Fruit fly (Drosophila melanogaster) whole organism, embryonic: ENCODE results near the gene CG34281.
A peak's percentile ranks its signal among the peaks of the same experiment; 100 is the strongest.

Source experiments
- Bdp1 ChIP-seq: fragments of 200-800 bp; sonication (Bioruptor generic); optimal IDR thresholded peaks from 3 replicates; lab custom pipeline; 2016; ENCODE audit warnings: missing biosample characterization, missing genetic modification characterization
- Bgb ChIP-seq: fragments of 200-800 bp; sonication (Bioruptor generic); IDR thresholded peaks from 2 replicates; pipeline ENCODE4 v1.3.6; 2022; ENCODE audit warnings: missing biosample characterization, missing genetic modification characterization; ENCODE audit not compliant: partially characterized antibody
- BtbVII ChIP-seq: fragments of 200-800 bp; sonication (Bioruptor generic); optimal IDR thresholded peaks from 3 replicates; lab custom pipeline; 2017; ENCODE audit warnings: missing biosample characterization, mild to moderate bottlenecking, missing genetic modification characterization
- CG10274 ChIP-seq: fragments of 200-800 bp; sonication (Bioruptor generic); optimal IDR thresholded peaks from 3 replicates; lab custom pipeline; 2017; ENCODE audit warnings: missing biosample characterization, mild to moderate bottlenecking, missing genetic modification characterization
- CG13287 ChIP-seq: fragments of 200-800 bp; sonication (Bioruptor generic); IDR thresholded peaks from 2 replicates; pipeline ENCODE4 v1.3.6; 2022; ENCODE audit warnings: missing biosample characterization, missing genetic modification characterization; ENCODE audit not compliant: partially characterized antibody
- CG13424 ChIP-seq: fragments of 200-800 bp; sonication (Bioruptor generic); optimal IDR thresholded peaks from 2 replicates; lab custom pipeline; 2019; ENCODE audit warnings: missing biosample characterization, mild to moderate bottlenecking, missing genetic modification characterization, moderate library complexity
- CG14441 ChIP-seq: fragments of 200-800 bp; sonication (Bioruptor generic); IDR thresholded peaks from 2 replicates; pipeline ENCODE4 v1.3.6; 2022; ENCODE audit warnings: missing biosample characterization, missing genetic modification characterization
- CG14667 ChIP-seq: fragments of 200-800 bp; sonication (Bioruptor generic); IDR thresholded peaks from 2 replicates; pipeline ENCODE4 v1.3.6; 2022; ENCODE audit warnings: missing biosample characterization, missing genetic modification characterization
- CG14860 ChIP-seq: fragments of 200-800 bp; sonication (Bioruptor generic); IDR thresholded peaks from 3 replicates; pipeline ENCODE4 v1.3.6; 2022; ENCODE audit warnings: missing biosample characterization, missing genetic modification characterization; ENCODE audit not compliant: partially characterized antibody
- CG16813 ChIP-seq: fragments of 200-800 bp; sonication (Bioruptor generic); IDR thresholded peaks from 3 replicates; pipeline ENCODE4 v1.3.6; 2022; ENCODE audit warnings: missing biosample characterization, missing genetic modification characterization; ENCODE audit not compliant: partially characterized antibody
- CG17359 ChIP-seq: fragments of 200-800 bp; sonication (Bioruptor generic); optimal IDR thresholded peaks from 3 replicates; lab custom pipeline; 2018; ENCODE audit warnings: missing biosample characterization, mild to moderate bottlenecking, missing genetic modification characterization, moderate library complexity
- CG2199 ChIP-seq: fragments of 200-800 bp; sonication (Bioruptor generic); IDR thresholded peaks from 3 replicates; pipeline ENCODE4 v1.3.6; 2022; ENCODE audit warnings: missing biosample characterization, missing genetic modification characterization
- CG3281 ChIP-seq: fragments of 200-800 bp; sonication (Bioruptor generic); optimal IDR thresholded peaks from 3 replicates; lab custom pipeline; 2017; ENCODE audit warnings: missing biosample characterization, mild to moderate bottlenecking, missing genetic modification characterization
- CG34224 ChIP-seq: fragments of 200-800 bp; sonication (Bioruptor generic); IDR thresholded peaks from 3 replicates; pipeline ENCODE4 v1.3.6; 2022; ENCODE audit warnings: missing biosample characterization, missing genetic modification characterization; ENCODE audit not compliant: partially characterized antibody
- CG34376 ChIP-seq: fragments of 200-800 bp; sonication (Bioruptor generic); optimal IDR thresholded peaks from 2 replicates; lab custom pipeline; 2018; ENCODE audit warnings: missing biosample characterization, mild to moderate bottlenecking, missing genetic modification characterization
- CG3995 ChIP-seq: fragments of 200-800 bp; sonication (Bioruptor generic); optimal IDR thresholded peaks from 3 replicates; lab custom pipeline; 2016; ENCODE audit warnings: missing biosample characterization, missing genetic modification characterization
- CG6791 ChIP-seq: fragments of 200-800 bp; sonication (Bioruptor generic); IDR thresholded peaks from 3 replicates; pipeline ENCODE4 v1.3.6; 2022; ENCODE audit warnings: missing biosample characterization, missing genetic modification characterization; ENCODE audit not compliant: partially characterized antibody
- CG6854 ChIP-seq: fragments of 200-800 bp; sonication (Bioruptor generic); optimal IDR thresholded peaks from 3 replicates; lab custom pipeline; 2017; ENCODE audit warnings: missing biosample characterization, mild to moderate bottlenecking, missing genetic modification characterization
- CG7963 ChIP-seq: fragments of 200-800 bp; sonication (Bioruptor generic); IDR thresholded peaks from 3 replicates; pipeline ENCODE4 v1.3.6; 2022; ENCODE audit warnings: missing biosample characterization, missing genetic modification characterization; ENCODE audit not compliant: partially characterized antibody
- Dek ChIP-seq: fragments of 200-800 bp; sonication (Bioruptor generic); optimal IDR thresholded peaks from 3 replicates; lab custom pipeline; 2019; ENCODE audit warnings: missing biosample characterization, mild to moderate bottlenecking, missing genetic modification characterization, moderate library complexity
- Doc3 ChIP-seq: fragments of 200-800 bp; sonication (Bioruptor generic); IDR thresholded peaks from 3 replicates; pipeline ENCODE4 v1.3.6; 2022; ENCODE audit warnings: missing biosample characterization, missing genetic modification characterization; ENCODE audit not compliant: partially characterized antibody
- HHEX ChIP-seq: fragments of 200-800 bp; sonication (Bioruptor generic); optimal IDR thresholded peaks from 3 replicates; lab custom pipeline; 2017; ENCODE audit warnings: missing biosample characterization, mild to moderate bottlenecking, missing genetic modification characterization, missing genetic modification reagents
- HLH4C ChIP-seq: fragments of 200-800 bp; sonication (Bioruptor generic); IDR thresholded peaks from 3 replicates; pipeline ENCODE4 v1.3.6; 2022; ENCODE audit warnings: missing biosample characterization, missing genetic modification characterization; ENCODE audit not compliant: partially characterized antibody
- Med ChIP-seq: fragments of 200-800 bp; sonication (Bioruptor generic); peaks from one replicate; lab custom pipeline; 2016; ENCODE audit warnings: missing biosample characterization, missing genetic modification characterization, mild to moderate bottlenecking, inconsistent platforms, moderate library complexity
- Opbp ChIP-seq: fragments of 200-800 bp; sonication (Bioruptor generic); IDR thresholded peaks from 3 replicates; pipeline ENCODE4 v1.3.6; 2022; ENCODE audit warnings: missing biosample characterization, missing genetic modification characterization; ENCODE audit not compliant: partially characterized antibody
- Rfx ChIP-seq: fragments of 200-800 bp; sonication (Bioruptor generic); IDR thresholded peaks from 2 replicates; pipeline ENCODE4 v1.3.6; 2022; ENCODE audit warnings: missing biosample characterization, missing genetic modification characterization
- Scr ChIP-seq: fragments of 200-800 bp; sonication (Bioruptor generic); IDR thresholded peaks from 2 replicates; pipeline ENCODE4 v1.3.6; 2022; ENCODE audit warnings: missing biosample characterization, missing genetic modification characterization; ENCODE audit not compliant: partially characterized antibody
- Trl ChIP-seq, 3 experiments: fragments of >200 bp in 2 of 3; fragments of 200-800 bp in 1 of 3; sonication (Bioruptor generic) in 1 of 3; optimal IDR thresholded peaks; 2 replicates in 1 of 3; 3 replicates in 2 of 3; lab custom pipeline; 2016 to 2017; ENCODE audit warnings: missing biosample characterization in 1 of 3, missing genetic modification characterization in 1 of 3
- Vsx1 ChIP-seq: fragments of 200-800 bp; sonication (Bioruptor generic); optimal IDR thresholded peaks from 2 replicates; lab custom pipeline; 2017; ENCODE audit warnings: missing biosample characterization, mild to moderate bottlenecking, missing genetic modification characterization, missing genetic modification reagents
- abd-A ChIP-seq: fragments of 200-800 bp; sonication (Bioruptor generic); optimal IDR thresholded peaks from 3 replicates; lab custom pipeline; 2019; ENCODE audit warnings: missing biosample characterization, mild to moderate bottlenecking, missing genetic modification characterization, moderate library complexity
- amos ChIP-seq: fragments of 200-800 bp; sonication (Bioruptor generic); IDR thresholded peaks from 2 replicates; pipeline ENCODE4 v1.3.6; 2022; ENCODE audit warnings: missing biosample characterization, missing genetic modification characterization; ENCODE audit not compliant: partially characterized antibody
- ato ChIP-seq: fragments of 200-800 bp; sonication (Bioruptor generic); IDR thresholded peaks from 2 replicates; pipeline ENCODE4 v1.3.6; 2022; ENCODE audit warnings: missing biosample characterization, missing genetic modification characterization; ENCODE audit not compliant: partially characterized antibody
- chinmo ChIP-seq: fragments of 200-800 bp; sonication (Bioruptor generic); IDR thresholded peaks from 4 replicates; pipeline ENCODE4 v1.3.6; 2022; ENCODE audit warnings: missing biosample characterization, missing genetic modification characterization; ENCODE audit not compliant: partially characterized antibody
- exex ChIP-seq: fragments of 200-800 bp; sonication (Bioruptor generic); optimal IDR thresholded peaks from 4 replicates; lab custom pipeline; 2018; ENCODE audit warnings: missing biosample characterization, mild to moderate bottlenecking, missing genetic modification characterization, moderate library complexity
- fd102C ChIP-seq: fragments of 200-800 bp; sonication (Bioruptor generic); optimal IDR thresholded peaks from 2 replicates; lab custom pipeline; 2018; ENCODE audit warnings: missing biosample characterization, mild to moderate bottlenecking, missing genetic modification characterization, moderate library complexity
- hkb ChIP-seq, 2 experiments: fragments of 200-800 bp in 1 of 2; fragments of >200 bp in 1 of 2; sonication (Bioruptor generic) in 1 of 2; IDR thresholded peaks in 1 of 2; optimal IDR thresholded peaks in 1 of 2; 2 replicates each; pipeline versions ENCODE4 v1.3.6 to Lab custom; 2017 to 2022; ENCODE audit warnings: missing biosample characterization in 1 of 2, missing genetic modification characterization in 1 of 2
- inv ChIP-seq: fragments of 200-800 bp; sonication (Bioruptor generic); IDR thresholded peaks from 2 replicates; pipeline ENCODE4 v1.3.6; 2022; ENCODE audit warnings: missing biosample characterization, missing genetic modification characterization; ENCODE audit not compliant: partially characterized antibody
- jumu ChIP-seq: fragments of 200-800 bp; sonication (Bioruptor generic); optimal IDR thresholded peaks from 3 replicates; lab custom pipeline; 2016; ENCODE audit warnings: missing biosample characterization, missing genetic modification characterization
- maf-S ChIP-seq: fragments of 200-800 bp; sonication (Bioruptor generic); optimal IDR thresholded peaks from 2 replicates; lab custom pipeline; 2016; ENCODE audit warnings: missing biosample characterization, missing genetic modification characterization
- p53 ChIP-seq: fragments of 200-800 bp; sonication (Bioruptor generic); optimal IDR thresholded peaks from 2 replicates; lab custom pipeline; 2016; ENCODE audit warnings: missing biosample characterization, missing genetic modification characterization
- pum ChIP-seq: fragments of 200-800 bp; sonication (Bioruptor generic); optimal IDR thresholded peaks from 2 replicates; lab custom pipeline; 2016; ENCODE audit warnings: missing biosample characterization, missing genetic modification characterization
- repo ChIP-seq: fragments of 200-800 bp; sonication (Bioruptor generic); optimal IDR thresholded peaks from 2 replicates; lab custom pipeline; 2016; ENCODE audit warnings: missing biosample characterization, missing genetic modification characterization
- slbo ChIP-seq: fragments of 200-800 bp; sonication (Bioruptor generic); IDR thresholded peaks from 2 replicates; pipeline ENCODE4 v1.3.6; 2022; ENCODE audit warnings: missing biosample characterization, missing genetic modification characterization
- unc-4 ChIP-seq: fragments of 200-800 bp; sonication (Bioruptor generic); IDR thresholded peaks from 2 replicates; pipeline ENCODE4 v1.3.6; 2022; ENCODE audit warnings: missing biosample characterization, missing genetic modification characterization; ENCODE audit not compliant: partially characterized antibody
- vnd ChIP-seq: fragments of 200-800 bp; sonication (Bioruptor generic); IDR thresholded peaks from 3 replicates; pipeline ENCODE4 v1.3.6; 2022; ENCODE audit warnings: missing biosample characterization, missing genetic modification characterization; ENCODE audit not compliant: partially characterized antibody
- vvl ChIP-seq: fragments of 200-800 bp; sonication (Bioruptor generic); IDR thresholded peaks from 2 replicates; pipeline ENCODE4 v1.3.6; 2022; ENCODE audit warnings: missing biosample characterization, missing genetic modification characterization

The CG34281 gene

dm6 chr3R:17645239-17645638, 32.6 kb downstream of the CG34281 start (continued):
- TF ChIP-seq CG14860 = 0 out of 3 replicates have a peak, but pooled peaks have one; percentile 45
- TF ChIP-seq CG3281 = no peak
- peak; percentile 99 for TF ChIP-seq Bdp1
- no peak for TF ChIP-seq Doc3
- TF ChIP-seq amos (GFP tag; lab: Robert Waterston, UW) = peak; percentile 42; the same call in 1 of the 2 replicates
- TF ChIP-seq Bgb (GFP tag; lab: Robert Waterston, UW) = peak; percentile 61
- peak; percentile 59 for TF ChIP-seq HLH4C
- TF ChIP-seq jumu (GFP tag; lab: Kevin White, UChicago) = no peak
- TF ChIP-seq hkb (optimal IDR thresholded peaks at IDR 0.05; lab: Kevin White, UChicago) = no peak
- peak; percentile 16; the same call in 1 of the 2 replicates for TF ChIP-seq hkb (GFP tag; IDR thresholded peaks at IDR 0.05; lab: Robert Waterston, UW)
- TF ChIP-seq CG10274 (GFP tag; lab: Kevin White, UChicago) = no peak
- TF ChIP-seq Scr (GFP tag; lab: Robert Waterston, UW) = peak; percentile 53
- TF ChIP-seq CG7963 (GFP tag; lab: Robert Waterston, UW) = peak; percentile 50; the same call in 1 of the 3 replicates
- peak; percentile 67; the same call in 1 of the 3 replicates for TF ChIP-seq Opbp (GFP tag; lab: Robert Waterston, UW)
- peak; percentile 54; the same call in 1 of the 3 replicates for TF ChIP-seq CG34224 (GFP tag; lab: Robert Waterston, UW)
- TF ChIP-seq CG13424 (tag; lab: Kevin White, UChicago) = no peak
- peak; percentile 60; the same call in 1 of the 3 replicates for TF ChIP-seq CG6791 (GFP tag; lab: Robert Waterston, UW)
- TF ChIP-seq vnd = peak; percentile 58; the same call in 2 of the 3 replicates
- peak; percentile 32; the same call in 1 of the 2 replicates for TF ChIP-seq CG13287
- no peak for TF ChIP-seq unc-4
- TF ChIP-seq maf-S (GFP tag; lab: Kevin White, UChicago) = no peak
- TF ChIP-seq Trl (optimal IDR thresholded peaks at IDR 0.05; lab: Kevin White, UChicago) = no peak
- no peak for TF ChIP-seq Trl (GFP tag; optimal IDR thresholded peaks at IDR 0.05; lab: Kevin White, UChicago)
- peak; percentile 36 for TF ChIP-seq abd-A (tag; lab: Kevin White, UChicago)
- peak; percentile 28 for TF ChIP-seq Med
- no peak for TF ChIP-seq Dek
- peak; percentile 46; the same call in 1 of the 2 replicates for TF ChIP-seq ato (GFP tag; lab: Robert Waterston, UW)
- no peak for TF ChIP-seq CG14441 (GFP tag; lab: Robert Waterston, UW)
- no peak for TF ChIP-seq Vsx1 (GFP tag; lab: Kevin White, UChicago)
- no peak for TF ChIP-seq BtbVII (GFP tag; lab: Kevin White, UChicago)
- TF ChIP-seq exex = peak; percentile 45
- peak; percentile 80 for TF ChIP-seq vvl (GFP tag; lab: Robert Waterston, UW)
- peak; percentile 84; the same call in 2 of the 4 replicates for TF ChIP-seq chinmo (GFP tag; lab: Robert Waterston, UW)
- peak; percentile 75 for TF ChIP-seq p53
- no peak for TF ChIP-seq HHEX (GFP tag; lab: Kevin White, UChicago)
- TF ChIP-seq CG14667 (GFP tag; lab: Robert Waterston, UW) = no peak
- peak; percentile 2 for TF ChIP-seq CG6854

- TF ChIP-seq CG7963 (GFP tag; lab: Robert Waterston, UW) (peak; percentile 64; the same call in 1 of the 3 replicates), inv (GFP tag; lab: Robert Waterston, UW) (peak; percentile 41; the same call in 1 of the 2 replicates), CG16813 (peak; percentile 86), CG2199 (GFP tag; lab: Robert Waterston, UW) (0 out of 3 replicates have a peak, but pooled peaks have one; percentile 7), CG3995 (GFP tag; lab: Kevin White, UChicago) (peak; percentile 75), CG34376 (peak; percentile 78), fd102C (GFP tag; lab: Kevin White, UChicago) (peak; percentile 54), repo (no peak), pum (no peak), slbo (GFP tag; lab: Robert Waterston, UW) (peak; percentile 34; the same call in 1 of the 2 replicates), Rfx (GFP tag; lab: Robert Waterston, UW) (peak; percentile 39; the same call in 1 of the 2 replicates), CG17359 (tag; lab: Kevin White, UChicago) (peak; percentile 10)
Observed at dm6 chr3R:17646102-17647050, 33.7 kb downstream of the CG34281 start.
